Fruit fly (Drosophila melanogaster): ENCODE data around the gene Ulp1.

Gene Ulp1

dm6 chrX:19193336-19193735 is 14.7 kb downstream of the Ulp1 start, which contains the start of the genes CG7914 and CG14194 (continued):
- TF ChIP-seq CG10321 (GFP tag; IDR thresholded peaks at IDR 0.05), result no peak

- TF ChIP-seq CG14860 (GFP tag; IDR thresholded peaks at IDR 0.05; ENCODE audit: partially characterized antibody), result peak; percentile 53; the same call in 1 of the 3 replicates
- no peak for TF ChIP-seq NfI (GFP tag; optimal IDR thresholded peaks at IDR 0.05)
- TF ChIP-seq nerfin-2 (GFP tag; IDR thresholded peaks at IDR 0.05; ENCODE audit: partially characterized antibody), result 0 out of 2 replicates have a peak, but pooled peaks have one; percentile 32
- no peak for TF ChIP-seq caup (GFP tag; optimal IDR thresholded peaks at IDR 0.05; ENCODE audit: severe bottlenecking)
- no peak for TF ChIP-seq Ets97D (GFP tag; optimal IDR thresholded peaks at IDR 0.05)
- peak; percentile 36 for TF ChIP-seq D19A (tag; optimal IDR thresholded peaks at IDR 0.05)
- peak; percentile 46; the same call in 1 of the 3 replicates for TF ChIP-seq CG6791 (GFP tag; IDR thresholded peaks at IDR 0.05; ENCODE audit: partially characterized antibody)
- TF ChIP-seq CG16813 (GFP tag; IDR thresholded peaks at IDR 0.05; ENCODE audit: partially characterized antibody), result peak; percentile 51
- 0 out of 3 replicates have a peak, but pooled peaks have one; percentile 41 for TF ChIP-seq HLH4C (GFP tag; IDR thresholded peaks at IDR 0.05; ENCODE audit: partially characterized antibody)
These were observed 16.4 kb downstream of the Ulp1 start for dm6 chrX:19191597-19191996.

dm6 chrX:19191050-19191449 is 16.9 kb downstream of the Ulp1 start:
- no peak for TF ChIP-seq nom (GFP tag; optimal IDR thresholded peaks at IDR 0.05)
- no peak for TF ChIP-seq hb (GFP tag; IDR thresholded peaks at IDR 0.05; ENCODE audit: partially characterized antibody)
- no peak for TF ChIP-seq YL-1 (GFP tag; optimal IDR thresholded peaks at IDR 0.05)
- no peak for TF ChIP-seq CG4424 (GFP tag; optimal IDR thresholded peaks at IDR 0.05)
- no peak for TF ChIP-seq CG10565 (GFP tag; optimal IDR thresholded peaks at IDR 0.05)
- TF ChIP-seq Elba2 (GFP tag; optimal IDR thresholded peaks at IDR 0.05), result peak; percentile 82
- TF ChIP-seq insv (GFP tag; optimal IDR thresholded peaks at IDR 0.05), result peak in 1 of 2 experiments; percentile 68

- no peak for TF ChIP-seq HLH54F (GFP tag; optimal IDR thresholded peaks at IDR 0.05)
- TF ChIP-seq CG17359 (tag; optimal IDR thresholded peaks at IDR 0.05), result peak; percentile 94
- TF ChIP-seq Max (GFP tag; optimal IDR thresholded peaks at IDR 0.05), result no peak
- TF ChIP-seq CG6272 (GFP tag; IDR thresholded peaks at IDR 0.05), result no peak
- TF ChIP-seq sens (GFP tag), result peak; percentile 61
- peak; percentile 13 for TF ChIP-seq Dp (GFP tag; optimal IDR thresholded peaks at IDR 0.05)
- peak; percentile 3 for TF ChIP-seq nmo (GFP tag; optimal IDR thresholded peaks at IDR 0.05)
- 0 out of 3 replicates have a peak, but pooled peaks have one; percentile 9 for TF ChIP-seq knrl (GFP tag; IDR thresholded peaks at IDR 0.05; ENCODE audit: partially characterized antibody)
- no peak for TF ChIP-seq ara (GFP tag; IDR thresholded peaks at IDR 0.05)
- no peak for TF ChIP-seq CG14667 (GFP tag; IDR thresholded peaks at IDR 0.05)
- TF ChIP-seq CG8924 (tag; optimal IDR thresholded peaks at IDR 0.05), result no peak
- TF ChIP-seq Ets97D (GFP tag; optimal IDR thresholded peaks at IDR 0.05), result peak; percentile 79
- no peak for TF ChIP-seq Hr78 (GFP tag; optimal IDR thresholded peaks at IDR 0.05)
- TF ChIP-seq chinmo (GFP tag; IDR thresholded peaks at IDR 0.05; ENCODE audit: partially characterized antibody), result 0 out of 4 replicates have a peak, but pooled peaks have one; percentile 47
- TF ChIP-seq sqz (GFP tag; optimal IDR thresholded peaks at IDR 0.05), result peak; percentile 39
- TF ChIP-seq wor (GFP tag; IDR thresholded peaks at IDR 0.05), result no peak
- TF ChIP-seq esg (GFP tag; conservative IDR thresholded peaks at IDR 0.05), result no peak
- TF ChIP-seq croc (GFP tag; conservative IDR thresholded peaks at IDR 0.05), result no peak
- peak; percentile 5 for TF ChIP-seq zen (tag; optimal IDR thresholded peaks at IDR 0.05)
- peak in 1 of 2 experiments; percentile 38 for TF ChIP-seq Pdp1 (GFP tag; optimal IDR thresholded peaks at IDR 0.05)
- TF ChIP-seq CG34422 (GFP tag; IDR thresholded peaks at IDR 0.05), result no peak
- no peak for TF ChIP-seq CG8290 (GFP tag; optimal IDR thresholded peaks at IDR 0.05)
- no peak for TF ChIP-seq CG8290 (tag; optimal IDR thresholded peaks at IDR 0.05)
- TF ChIP-seq CG10979 (tag; optimal IDR thresholded peaks at IDR 0.05), result no peak
- peak; percentile 12 for TF ChIP-seq grn (GFP tag; optimal IDR thresholded peaks at IDR 0.05)
- no peak for TF ChIP-seq CG6683 (GFP tag; optimal IDR thresholded peaks at IDR 0.05)
- no peak for TF ChIP-seq chif (GFP tag; optimal IDR thresholded peaks at IDR 0.05)
- peak; percentile 29 for TF ChIP-seq stwl (tag; optimal IDR thresholded peaks at IDR 0.05)
- peak; percentile 65; the same call in 1 of the 2 replicates for TF ChIP-seq vvl (GFP tag; IDR thresholded peaks at IDR 0.05)
These were observed 18.1 kb downstream of the Ulp1 start, which contains the start of gene HP1D3csd for dm6 chrX:19189903-19190302. TSS of gene HP1D3csd (plus strand) at chrX:19190214.

All from whole organism, embryonic.